Fruit fly (Drosophila melanogaster) whole organism, embryonic: ENCODE data around the gene Agxt.
A peak's percentile ranks its signal among the peaks of the same experiment; 100 is the strongest.

Source experiments
- Asciz ChIP-seq: fragments of 200-800 bp; sonication (Bioruptor generic); optimal IDR thresholded peaks from 2 replicates; lab custom pipeline; 2017; ENCODE audit warnings: missing biosample characterization, mild to moderate bottlenecking, missing genetic modification characterization, missing genetic modification reagents
- B-H2 ChIP-seq: fragments of 200-800 bp; sonication (Bioruptor generic); optimal IDR thresholded peaks from 2 replicates; lab custom pipeline; 2018; ENCODE audit warnings: missing biosample characterization, mild to moderate bottlenecking, missing genetic modification characterization
- CG15073 ChIP-seq: fragments of 200-800 bp; sonication (Bioruptor generic); optimal IDR thresholded peaks from 2 replicates; lab custom pipeline; 2016; ENCODE audit warnings: missing biosample characterization, missing genetic modification characterization
- CG15269 ChIP-seq: fragments of 200-800 bp; sonication (Bioruptor generic); optimal IDR thresholded peaks from 2 replicates; lab custom pipeline; 2018; ENCODE audit warnings: missing biosample characterization, mild to moderate bottlenecking, missing genetic modification characterization, moderate library complexity
- CG1529 ChIP-seq: fragments of 200-800 bp; sonication (Bioruptor generic); optimal IDR thresholded peaks from 3 replicates; lab custom pipeline; 2018; ENCODE audit warnings: missing biosample characterization, missing genetic modification characterization
- CG15696 ChIP-seq: fragments of 200-800 bp; sonication (Bioruptor generic); optimal IDR thresholded peaks from 2 replicates; lab custom pipeline; 2019; ENCODE audit warnings: missing biosample characterization, mild to moderate bottlenecking, missing genetic modification characterization, moderate library complexity
- CG16813 ChIP-seq: fragments of 200-800 bp; sonication (Bioruptor generic); IDR thresholded peaks from 3 replicates; pipeline ENCODE4 v1.3.6; 2022; ENCODE audit warnings: missing biosample characterization, missing genetic modification characterization; ENCODE audit not compliant: partially characterized antibody
- CG17385 ChIP-seq: fragments of 200-800 bp; sonication (Bioruptor generic); optimal IDR thresholded peaks from 3 replicates; lab custom pipeline; 2018; ENCODE audit warnings: missing biosample characterization, mild to moderate bottlenecking, missing genetic modification characterization
- CG17612 ChIP-seq: fragments of 200-800 bp; sonication (Bioruptor generic); IDR thresholded peaks from 2 replicates; pipeline ENCODE4 v1.3.6; 2022; ENCODE audit warnings: missing biosample characterization, missing genetic modification characterization
- CG31365 ChIP-seq: fragments of 200-800 bp; sonication (Bioruptor generic); optimal IDR thresholded peaks from 2 replicates; lab custom pipeline; 2018; ENCODE audit warnings: missing biosample characterization, mild to moderate bottlenecking, missing genetic modification characterization
- CG32532 ChIP-seq: fragments of 200-800 bp; sonication (Bioruptor generic); IDR thresholded peaks from 2 replicates; pipeline ENCODE4 v1.3.6; 2022; ENCODE audit warnings: missing biosample characterization, missing genetic modification characterization
- CG32767 ChIP-seq: fragments of 200-800 bp; sonication (Bioruptor generic); IDR thresholded peaks from 2 replicates; pipeline ENCODE4 v1.3.6; 2022; ENCODE audit warnings: missing biosample characterization, missing genetic modification characterization
- CG34224 ChIP-seq: fragments of 200-800 bp; sonication (Bioruptor generic); IDR thresholded peaks from 3 replicates; pipeline ENCODE4 v1.3.6; 2022; ENCODE audit warnings: missing biosample characterization, missing genetic modification characterization; ENCODE audit not compliant: partially characterized antibody
- CG4707 ChIP-seq: fragments of 200-800 bp; sonication (Bioruptor generic); optimal IDR thresholded peaks from 2 replicates; lab custom pipeline; 2018; ENCODE audit warnings: missing biosample characterization, mild to moderate bottlenecking, missing genetic modification characterization, moderate library complexity
- CG4730 ChIP-seq: fragments of 200-800 bp; sonication (Bioruptor generic); IDR thresholded peaks from 2 replicates; pipeline ENCODE4 v1.3.6; 2022; ENCODE audit warnings: missing biosample characterization, missing genetic modification characterization
- CG4820 ChIP-seq: fragments of 200-800 bp; sonication (Bioruptor generic); optimal IDR thresholded peaks from 3 replicates; lab custom pipeline; 2016; ENCODE audit warnings: missing biosample characterization, missing genetic modification characterization
- CG6689 ChIP-seq: fragments of 200-800 bp; sonication (Bioruptor generic); IDR thresholded peaks from 2 replicates; pipeline ENCODE4 v1.3.6; 2022; ENCODE audit warnings: missing biosample characterization, missing genetic modification characterization
- CG7987 ChIP-seq: fragments of 200-800 bp; sonication (Bioruptor generic); optimal IDR thresholded peaks from 2 replicates; lab custom pipeline; 2018; ENCODE audit warnings: missing biosample characterization, mild to moderate bottlenecking, missing genetic modification characterization, moderate library complexity
- CTCF ChIP-seq: fragments of 200-800 bp; sonication (Bioruptor generic); optimal IDR thresholded peaks from 2 replicates; lab custom pipeline; 2017; ENCODE audit warnings: missing biosample characterization, mild to moderate bottlenecking, missing genetic modification characterization, moderate library complexity
- Dll ChIP-seq: fragments of 200-800 bp; sonication (Bioruptor generic); IDR thresholded peaks from 4 replicates; pipeline ENCODE4 v1.3.6; 2022; ENCODE audit warnings: missing biosample characterization, missing genetic modification characterization; ENCODE audit not compliant: partially characterized antibody
- Gsc ChIP-seq: fragments of 200-800 bp; sonication (Bioruptor generic); IDR thresholded peaks from 2 replicates; pipeline ENCODE4 v1.3.6; 2022; ENCODE audit warnings: missing biosample characterization, missing genetic modification characterization
- H15 ChIP-seq: fragments of 200-800 bp; sonication (Bioruptor generic); IDR thresholded peaks from 3 replicates; pipeline ENCODE4 v1.3.6; 2022; ENCODE audit warnings: missing biosample characterization, missing genetic modification characterization
- HHEX ChIP-seq: fragments of 200-800 bp; sonication (Bioruptor generic); optimal IDR thresholded peaks from 3 replicates; lab custom pipeline; 2017; ENCODE audit warnings: missing biosample characterization, mild to moderate bottlenecking, missing genetic modification characterization, missing genetic modification reagents
- HLH4C ChIP-seq: fragments of 200-800 bp; sonication (Bioruptor generic); IDR thresholded peaks from 3 replicates; pipeline ENCODE4 v1.3.6; 2022; ENCODE audit warnings: missing biosample characterization, missing genetic modification characterization; ENCODE audit not compliant: partially characterized antibody
- HmgD ChIP-seq: fragments of 200-800 bp; sonication (Bioruptor generic); optimal IDR thresholded peaks from 3 replicates; lab custom pipeline; 2016; ENCODE audit warnings: missing biosample characterization, missing genetic modification characterization
- Mad ChIP-seq: fragments of 200-800 bp; sonication (Bioruptor generic); optimal IDR thresholded peaks from 2 replicates; lab custom pipeline; 2016; ENCODE audit warnings: missing biosample characterization, missing genetic modification characterization
- Meics ChIP-seq: fragments of 200-800 bp; sonication (Bioruptor generic); optimal IDR thresholded peaks from 2 replicates; lab custom pipeline; 2017; ENCODE audit warnings: missing biosample characterization, mild to moderate bottlenecking, missing genetic modification characterization
- NC2α ChIP-seq: fragments of 200-800 bp; sonication (Bioruptor generic); optimal IDR thresholded peaks from 2 replicates; lab custom pipeline; 2016; ENCODE audit warnings: missing biosample characterization, missing genetic modification characterization
- Optix ChIP-seq: fragments of 200-800 bp; sonication (Bioruptor generic); IDR thresholded peaks from 3 replicates; pipeline ENCODE4 v1.3.6; 2022; ENCODE audit warnings: missing biosample characterization, missing genetic modification characterization
- PHDP ChIP-seq: fragments of 200-800 bp; sonication (Bioruptor generic); optimal IDR thresholded peaks from 3 replicates; lab custom pipeline; 2018; ENCODE audit warnings: missing biosample characterization, mild to moderate bottlenecking, missing genetic modification characterization, moderate library complexity
- Sry-β ChIP-seq: fragments of 200-800 bp; sonication (Bioruptor generic); optimal IDR thresholded peaks from 2 replicates; lab custom pipeline; 2018; ENCODE audit warnings: missing biosample characterization, mild to moderate bottlenecking, missing genetic modification characterization, moderate library complexity
- Xrp1 ChIP-seq: fragments of 200-800 bp; sonication (Bioruptor generic); IDR thresholded peaks from 2 replicates; pipeline ENCODE4 v1.3.6; 2022; ENCODE audit warnings: missing biosample characterization, missing genetic modification characterization
- ac ChIP-seq: fragments of 200-800 bp; sonication (Bioruptor generic); optimal IDR thresholded peaks from 3 replicates; lab custom pipeline; 2017; ENCODE audit warnings: missing biosample characterization, mild to moderate bottlenecking, missing genetic modification characterization
- ara ChIP-seq: fragments of 200-800 bp; sonication (Bioruptor generic); IDR thresholded peaks from 2 replicates; pipeline ENCODE4 v1.3.6; 2022; ENCODE audit warnings: missing biosample characterization, missing genetic modification characterization
- bsh ChIP-seq, 2 experiments: fragments of 200-800 bp; sonication (Bioruptor generic); optimal IDR thresholded peaks; 2 replicates each; lab custom pipeline; 2017 to 2018; ENCODE audit warnings: mild to moderate bottlenecking in 2 of 2, missing biosample characterization in 2 of 2, missing genetic modification characterization in 2 of 2, moderate library complexity in 1 of 2
- chinmo ChIP-seq: fragments of 200-800 bp; sonication (Bioruptor generic); IDR thresholded peaks from 4 replicates; pipeline ENCODE4 v1.3.6; 2022; ENCODE audit warnings: missing biosample characterization, missing genetic modification characterization; ENCODE audit not compliant: partially characterized antibody
- croc ChIP-seq: fragments of 200-800 bp; sonication (Bioruptor generic); conservative IDR thresholded peaks from 3 replicates; pipeline ENCODE4 v1.3.6; 2022; ENCODE audit warnings: missing biosample characterization, missing genetic modification characterization
- disco-r ChIP-seq: fragments of 200-800 bp; sonication (Bioruptor generic); optimal IDR thresholded peaks from 2 replicates; lab custom pipeline; 2016; ENCODE audit warnings: missing biosample characterization, missing genetic modification characterization
- ftz-f1 ChIP-seq: fragments of 200-800 bp; sonication (Bioruptor generic); optimal IDR thresholded peaks from 2 replicates; lab custom pipeline; 2016; ENCODE audit warnings: missing biosample characterization, missing genetic modification characterization
- gcm2 ChIP-seq: fragments of 200-800 bp; sonication (Bioruptor generic); optimal IDR thresholded peaks from 2 replicates; lab custom pipeline; 2016; ENCODE audit warnings: missing biosample characterization, missing genetic modification characterization
- gfzf ChIP-seq: fragments of 200-800 bp; sonication (Bioruptor generic); optimal IDR thresholded peaks from 2 replicates; lab custom pipeline; 2016; ENCODE audit warnings: missing biosample characterization, mild to moderate bottlenecking, missing genetic modification characterization, moderate library complexity
- her ChIP-seq: fragments of 200-800 bp; sonication (Bioruptor generic); optimal IDR thresholded peaks from 2 replicates; lab custom pipeline; 2016; ENCODE audit warnings: missing biosample characterization, missing genetic modification characterization
- nau ChIP-seq: fragments of 200-800 bp; sonication (Bioruptor generic); optimal IDR thresholded peaks from 3 replicates; lab custom pipeline; 2017; ENCODE audit warnings: missing biosample characterization, mild to moderate bottlenecking, missing genetic modification characterization, missing genetic modification reagents
- nerfin-1 ChIP-seq: fragments of 200-800 bp; sonication (Bioruptor generic); optimal IDR thresholded peaks from 3 replicates; lab custom pipeline; 2019; ENCODE audit warnings: missing biosample characterization, mild to moderate bottlenecking, missing genetic modification characterization, moderate library complexity
- org-1 ChIP-seq: fragments of 200-800 bp; sonication (Bioruptor generic); optimal IDR thresholded peaks from 2 replicates; lab custom pipeline; 2017; ENCODE audit warnings: missing biosample characterization, missing genetic modification characterization
- prd ChIP-seq, 3 experiments: fragments of >200 bp in 2 of 3; fragments of 200-800 bp in 1 of 3; sonication (Bioruptor generic) in 1 of 3; optimal IDR thresholded peaks in 2 of 3; IDR thresholded peaks in 1 of 3; 2 replicates in 2 of 3; 3 replicates in 1 of 3; pipeline versions ENCODE4 v1.3.6 to Lab custom; 2017 to 2022; ENCODE audit warnings: missing biosample characterization in 1 of 3, missing genetic modification characterization in 1 of 3
- stwl ChIP-seq: fragments of 200-800 bp; sonication (Bioruptor generic); optimal IDR thresholded peaks from 3 replicates; lab custom pipeline; 2018; ENCODE audit warnings: missing biosample characterization, mild to moderate bottlenecking, missing genetic modification characterization, moderate library complexity
- tna ChIP-seq: fragments of 200-800 bp; sonication (Bioruptor generic); IDR thresholded peaks from 2 replicates; pipeline ENCODE4 v1.3.6; 2022; ENCODE audit warnings: missing biosample characterization, missing genetic modification characterization; ENCODE audit not compliant: partially characterized antibody
- twi ChIP-seq: fragments of 200-800 bp; optimal IDR thresholded peaks from 2 replicates; lab custom pipeline; 2019; ENCODE audit warnings: missing biosample characterization, mild to moderate bottlenecking, missing genetic modification characterization, moderate library complexity
- tx ChIP-seq: fragments of 200-800 bp; sonication (Bioruptor generic); optimal IDR thresholded peaks from 2 replicates; lab custom pipeline; 2016; ENCODE audit warnings: missing biosample characterization, missing genetic modification characterization

Gene Agxt

DNA sequence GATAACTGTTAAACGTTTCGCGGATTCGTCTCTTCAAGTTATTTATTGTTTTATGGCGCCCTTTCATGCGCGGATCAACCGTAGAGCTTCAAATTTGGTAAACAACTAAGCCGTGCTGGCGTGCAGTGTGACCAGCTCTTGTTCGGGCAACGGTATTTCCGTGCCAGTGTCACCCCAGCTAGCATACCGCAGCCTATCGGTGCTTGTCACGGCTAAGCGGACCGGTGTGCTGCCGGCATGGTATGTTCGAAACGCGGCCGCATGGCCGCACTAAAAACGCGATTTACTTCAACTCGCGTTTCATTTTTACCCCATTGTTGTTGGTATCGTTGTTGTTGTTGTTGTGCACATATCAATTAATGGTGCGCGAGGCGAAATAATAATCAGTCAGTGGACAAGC lies 4.5 kb upstream of the Agxt start, which contains the start of the genes CG42340 and CG3918 (continued):
- TF ChIP-seq CG4820 (GFP tag; lab: Kevin White, UChicago), result no peak
- no peak for TF ChIP-seq nau (GFP tag; lab: Kevin White, UChicago)
- TF ChIP-seq Asciz (GFP tag; lab: Kevin White, UChicago), result no peak
- no peak for TF ChIP-seq CG4707
- no peak for TF ChIP-seq NC2α (GFP tag; lab: Kevin White, UChicago)
- TF ChIP-seq twi (tag; lab: Kevin White, UChicago), result no peak
- TF ChIP-seq CG34224, result 0 out of 3 replicates have a peak, but pooled peaks have one; percentile 17
- no peak for TF ChIP-seq CG6689
- TF ChIP-seq CG31365 (tag; lab: Kevin White, UChicago), result no peak
- no peak for TF ChIP-seq Xrp1 (GFP tag; lab: Robert Waterston, UW)
- TF ChIP-seq Optix (GFP tag; lab: Robert Waterston, UW), result no peak
- peak; percentile 99 for TF ChIP-seq gfzf (GFP tag; lab: Kevin White, UChicago)
- TF ChIP-seq PHDP, result peak; percentile 14
- no peak for TF ChIP-seq Gsc (GFP tag; lab: Robert Waterston, UW)
- TF ChIP-seq B-H2 (GFP tag; lab: Kevin White, UChicago), result peak; percentile 36
- TF ChIP-seq gcm2 (GFP tag; lab: Kevin White, UChicago), result no peak
- no peak for TF ChIP-seq tx (GFP tag; lab: Kevin White, UChicago)
- peak; percentile 13; the same call in 1 of the 2 replicates for TF ChIP-seq tna
- TF ChIP-seq Dll (GFP tag; lab: Robert Waterston, UW), result 0 out of 4 replicates have a peak, but pooled peaks have one; percentile 46
- TF ChIP-seq ac (GFP tag; lab: Kevin White, UChicago), result no peak
- no peak for TF ChIP-seq CG1529 (GFP tag; lab: Kevin White, UChicago)
- peak; percentile 17 for TF ChIP-seq CTCF
- TF ChIP-seq prd (optimal IDR thresholded peaks at IDR 0.05; lab: Kevin White, UChicago), result no peak
- TF ChIP-seq prd (GFP tag; IDR thresholded peaks at IDR 0.05; lab: Robert Waterston, UW), result no peak
- peak; percentile 76; the same call in 1 of the 4 replicates for TF ChIP-seq chinmo (GFP tag; lab: Robert Waterston, UW)
- peak; percentile 59 for TF ChIP-seq CG16813 (GFP tag; lab: Robert Waterston, UW)
- TF ChIP-seq bsh (GFP tag; optimal IDR thresholded peaks at IDR 0.05; lab: Kevin White, UChicago), result no peak
- no peak for TF ChIP-seq CG32767 (GFP tag; lab: Robert Waterston, UW)
- TF ChIP-seq HmgD (GFP tag; lab: Kevin White, UChicago), result peak; percentile 92
- TF ChIP-seq CG32532, result 0 out of 2 replicates have a peak, but pooled peaks have one; percentile 30
- no peak for TF ChIP-seq CG15073
- TF ChIP-seq CG7987 (GFP tag; lab: Kevin White, UChicago), result peak; percentile 50
- TF ChIP-seq croc, result no peak
- TF ChIP-seq CG15269, result no peak
- peak; percentile 13; the same call in 1 of the 2 replicates for TF ChIP-seq ara (GFP tag; lab: Robert Waterston, UW)
- no peak for TF ChIP-seq Meics (GFP tag; lab: Kevin White, UChicago)
- peak; percentile 41 for TF ChIP-seq Mad
- no peak for TF ChIP-seq Sry-β (GFP tag; lab: Kevin White, UChicago)
- TF ChIP-seq H15 (GFP tag; lab: Robert Waterston, UW), result no peak; the same call in 2 of the 3 replicates
- no peak for TF ChIP-seq HHEX (GFP tag; lab: Kevin White, UChicago)
- no peak for TF ChIP-seq CG17385 (GFP tag; lab: Kevin White, UChicago)
- no peak for TF ChIP-seq nerfin-1 (tag; lab: Kevin White, UChicago)
- TF ChIP-seq CG17612 (GFP tag; lab: Robert Waterston, UW), result no peak
- no peak; the same call in 2 of the 3 replicates for TF ChIP-seq HLH4C (GFP tag; lab: Robert Waterston, UW)
- TF ChIP-seq CG15696, result peak; percentile 13
- TF ChIP-seq ftz-f1, result peak; percentile 31
- TF ChIP-seq CG4730 (GFP tag; lab: Robert Waterston, UW), result no peak
- TF ChIP-seq disco-r (GFP tag; lab: Kevin White, UChicago), result no peak
- peak; percentile 8 for TF ChIP-seq her (GFP tag; lab: Kevin White, UChicago)
- no peak for TF ChIP-seq org-1 (GFP tag; lab: Kevin White, UChicago)
- TF ChIP-seq stwl (tag; lab: Kevin White, UChicago), result peak; percentile 94
